Fruit fly (Drosophila melanogaster) whole organism, embryonic: Measurements from ENCODE around the gene ND-39.

Experiments
- Abd-B ChIP-seq: fragments of 200-800 bp; sonication (Bioruptor generic); optimal IDR thresholded peaks from 2 replicates; lab custom pipeline; 2018; ENCODE audit warnings: missing biosample characterization, mild to moderate bottlenecking, missing genetic modification characterization, moderate library complexity
- CG1024 ChIP-seq: fragments of 200-800 bp; sonication (Bioruptor generic); IDR thresholded peaks from 2 replicates; pipeline ENCODE4 v1.3.6; 2022; ENCODE audit warnings: missing biosample characterization, missing genetic modification characterization
- CG10366 ChIP-seq: fragments of 200-800 bp; sonication (Bioruptor generic); IDR thresholded peaks from 2 replicates; pipeline ENCODE4 v1.3.6; 2022; ENCODE audit warnings: missing biosample characterization, missing genetic modification characterization
- CG12104 ChIP-seq: fragments of 200-800 bp; sonication (Bioruptor generic); optimal IDR thresholded peaks from 3 replicates; lab custom pipeline; 2016; ENCODE audit warnings: missing biosample characterization, missing genetic modification characterization
- CG15011 ChIP-seq: fragments of 200-800 bp; sonication (Bioruptor generic); optimal IDR thresholded peaks from 3 replicates; lab custom pipeline; 2018; ENCODE audit warnings: missing biosample characterization, mild to moderate bottlenecking, missing genetic modification characterization
- CG15601 ChIP-seq: fragments of 200-800 bp; sonication (Bioruptor generic); optimal IDR thresholded peaks from 3 replicates; lab custom pipeline; 2019; ENCODE audit warnings: missing biosample characterization, mild to moderate bottlenecking, missing genetic modification characterization, moderate library complexity
- CG16815 ChIP-seq: fragments of 200-800 bp; sonication (Bioruptor generic); optimal IDR thresholded peaks from 3 replicates; lab custom pipeline; 2017; ENCODE audit warnings: missing biosample characterization, mild to moderate bottlenecking, missing genetic modification characterization
- CG17328 ChIP-seq: fragments of 200-800 bp; sonication (Bioruptor generic); IDR thresholded peaks from 2 replicates; pipeline ENCODE4 v1.3.6; 2022; ENCODE audit warnings: missing biosample characterization, missing genetic modification characterization
- CG17359 ChIP-seq: fragments of 200-800 bp; sonication (Bioruptor generic); optimal IDR thresholded peaks from 3 replicates; lab custom pipeline; 2018; ENCODE audit warnings: missing biosample characterization, mild to moderate bottlenecking, missing genetic modification characterization, moderate library complexity
- CG17612 ChIP-seq: fragments of 200-800 bp; sonication (Bioruptor generic); IDR thresholded peaks from 2 replicates; pipeline ENCODE4 v1.3.6; 2022; ENCODE audit warnings: missing biosample characterization, missing genetic modification characterization
- CG18262 ChIP-seq: fragments of 200-800 bp; optimal IDR thresholded peaks from 3 replicates; lab custom pipeline; 2019; ENCODE audit warnings: missing biosample characterization, mild to moderate bottlenecking, missing genetic modification characterization, moderate library complexity
- CG2678 ChIP-seq: fragments of 200-800 bp; sonication (Bioruptor generic); optimal IDR thresholded peaks from 3 replicates; lab custom pipeline; 2019; ENCODE audit warnings: missing biosample characterization, mild to moderate bottlenecking, missing genetic modification characterization, moderate library complexity
- CG3065 ChIP-seq: fragments of 200-800 bp; sonication (Bioruptor generic); optimal IDR thresholded peaks from 2 replicates; lab custom pipeline; 2016; ENCODE audit warnings: missing biosample characterization, missing genetic modification characterization
- CG32772 ChIP-seq: fragments of 200-800 bp; sonication (Bioruptor generic); IDR thresholded peaks from 2 replicates; pipeline ENCODE4 v1.3.6; 2022; ENCODE audit warnings: missing biosample characterization, missing genetic modification characterization
- CG3407 ChIP-seq: fragments of 200-800 bp; sonication (Bioruptor generic); optimal IDR thresholded peaks from 2 replicates; lab custom pipeline; 2018; ENCODE audit warnings: missing biosample characterization, mild to moderate bottlenecking, missing genetic modification characterization
- CG4424 ChIP-seq: fragments of 200-800 bp; sonication (Bioruptor generic); optimal IDR thresholded peaks from 3 replicates; lab custom pipeline; 2016; ENCODE audit warnings: missing biosample characterization, missing genetic modification characterization
- CG6813 ChIP-seq: fragments of 200-800 bp; sonication (Bioruptor generic); optimal IDR thresholded peaks from 2 replicates; lab custom pipeline; 2017; ENCODE audit warnings: missing biosample characterization, missing genetic modification characterization, mild to moderate bottlenecking, moderate library complexity, missing genetic modification reagents
- CG7745 ChIP-seq: fragments of 200-800 bp; sonication (Bioruptor generic); optimal IDR thresholded peaks from 2 replicates; lab custom pipeline; 2018; ENCODE audit warnings: missing biosample characterization, mild to moderate bottlenecking, missing genetic modification characterization, moderate library complexity
- CG8359 ChIP-seq: fragments of 200-800 bp; sonication (Bioruptor generic); optimal IDR thresholded peaks from 2 replicates; lab custom pipeline; 2017; ENCODE audit warnings: missing biosample characterization, mild to moderate bottlenecking, missing genetic modification characterization, borderline replicate concordance
- CG8478 ChIP-seq: fragments of >200 bp; optimal IDR thresholded peaks from 2 replicates; lab custom pipeline; 2018
- Dbx ChIP-seq: fragments of 200-800 bp; sonication (Bioruptor generic); IDR thresholded peaks from 3 replicates; pipeline ENCODE4 v1.3.6; 2022; ENCODE audit warnings: missing biosample characterization, missing genetic modification characterization
- Drgx ChIP-seq: fragments of 200-800 bp; sonication (Bioruptor generic); IDR thresholded peaks from 2 replicates; pipeline ENCODE4 v1.3.6; 2022; ENCODE audit warnings: missing biosample characterization, missing genetic modification characterization
- Hand ChIP-seq: fragments of 200-800 bp; sonication (Bioruptor generic); optimal IDR thresholded peaks from 2 replicates; lab custom pipeline; 2017; ENCODE audit warnings: mild to moderate bottlenecking, missing biosample characterization, missing genetic modification reagents, missing genetic modification characterization
- Lhr ChIP-seq: fragments of 200-800 bp; sonication (Bioruptor generic); optimal IDR thresholded peaks from 3 replicates; lab custom pipeline; 2017; ENCODE audit warnings: mild to moderate bottlenecking, missing biosample characterization, missing genetic modification reagents, missing genetic modification characterization
- MESR4 ChIP-seq: fragments of 200-800 bp; sonication (Bioruptor generic); optimal IDR thresholded peaks from 2 replicates; lab custom pipeline; 2018; ENCODE audit warnings: missing biosample characterization, mild to moderate bottlenecking, missing genetic modification characterization, moderate library complexity
- MTF-1 ChIP-seq: fragments of 200-800 bp; sonication (Bioruptor generic); optimal IDR thresholded peaks from 2 replicates; lab custom pipeline; 2018; ENCODE audit warnings: missing biosample characterization, mild to moderate bottlenecking, missing genetic modification characterization, borderline replicate concordance
- Max ChIP-seq: fragments of 200-800 bp; sonication (Bioruptor generic); optimal IDR thresholded peaks from 2 replicates; lab custom pipeline; 2016; ENCODE audit warnings: missing biosample characterization, mild to moderate bottlenecking, missing genetic modification characterization
- Neu2 ChIP-seq: fragments of 200-800 bp; sonication (Bioruptor generic); optimal IDR thresholded peaks from 3 replicates; lab custom pipeline; 2016; ENCODE audit warnings: missing biosample characterization, missing genetic modification characterization, borderline replicate concordance
- Sry-δ ChIP-seq: fragments of 200-800 bp; sonication (Bioruptor generic); optimal IDR thresholded peaks from 2 replicates; lab custom pipeline; 2016; ENCODE audit warnings: missing biosample characterization, missing genetic modification characterization
- Trl ChIP-seq, 3 experiments: fragments of >200 bp in 2 of 3; fragments of 200-800 bp in 1 of 3; sonication (Bioruptor generic) in 1 of 3; optimal IDR thresholded peaks; 2 replicates in 1 of 3; 3 replicates in 2 of 3; lab custom pipeline; 2016 to 2017; ENCODE audit warnings: missing biosample characterization in 1 of 3, missing genetic modification characterization in 1 of 3
- ap ChIP-seq: fragments of 200-800 bp; sonication (Bioruptor generic); IDR thresholded peaks from 2 replicates; pipeline ENCODE4 v1.3.6; 2022; ENCODE audit warnings: missing biosample characterization, missing genetic modification characterization
- cato ChIP-seq: fragments of 200-800 bp; sonication (Bioruptor generic); optimal IDR thresholded peaks from 2 replicates; lab custom pipeline; 2016; ENCODE audit warnings: missing biosample characterization, missing genetic modification characterization, borderline replicate concordance
- corto ChIP-seq: fragments of 200-800 bp; sonication (Bioruptor generic); optimal IDR thresholded peaks from 2 replicates; lab custom pipeline; 2016; ENCODE audit warnings: missing biosample characterization, mild to moderate bottlenecking, missing genetic modification characterization, moderate library complexity
- crol ChIP-seq: fragments of 200-800 bp; sonication (Bioruptor generic); IDR thresholded peaks from 2 replicates; pipeline ENCODE4 v1.3.6; 2022; ENCODE audit warnings: missing biosample characterization, missing genetic modification characterization
- gcm ChIP-seq: fragments of 200-800 bp; sonication (Bioruptor generic); optimal IDR thresholded peaks from 2 replicates; lab custom pipeline; 2019; ENCODE audit warnings: missing biosample characterization, mild to moderate bottlenecking, missing genetic modification characterization, moderate library complexity
- gfzf ChIP-seq: fragments of 200-800 bp; sonication (Bioruptor generic); optimal IDR thresholded peaks from 2 replicates; lab custom pipeline; 2016; ENCODE audit warnings: missing biosample characterization, mild to moderate bottlenecking, missing genetic modification characterization, moderate library complexity
- hb ChIP-seq: fragments of 200-800 bp; sonication (Bioruptor generic); IDR thresholded peaks from 3 replicates; pipeline ENCODE4 v1.3.6; 2022; ENCODE audit warnings: missing biosample characterization, missing genetic modification characterization; ENCODE audit not compliant: partially characterized antibody
- hkb ChIP-seq, 2 experiments: fragments of 200-800 bp in 1 of 2; fragments of >200 bp in 1 of 2; sonication (Bioruptor generic) in 1 of 2; IDR thresholded peaks in 1 of 2; optimal IDR thresholded peaks in 1 of 2; 2 replicates each; pipeline versions ENCODE4 v1.3.6 to Lab custom; 2017 to 2022; ENCODE audit warnings: missing biosample characterization in 1 of 2, missing genetic modification characterization in 1 of 2
- jing ChIP-seq: fragments of 200-800 bp; sonication (Bioruptor generic); optimal IDR thresholded peaks from 2 replicates; lab custom pipeline; 2018; ENCODE audit warnings: missing biosample characterization, mild to moderate bottlenecking, missing genetic modification characterization
- kah ChIP-seq: fragments of 200-800 bp; sonication (Bioruptor generic); optimal IDR thresholded peaks from 2 replicates; lab custom pipeline; 2018; ENCODE audit warnings: missing biosample characterization, mild to moderate bottlenecking, missing genetic modification characterization
- maf-S ChIP-seq: fragments of 200-800 bp; sonication (Bioruptor generic); optimal IDR thresholded peaks from 2 replicates; lab custom pipeline; 2016; ENCODE audit warnings: missing biosample characterization, missing genetic modification characterization
- oc ChIP-seq: fragments of 200-800 bp; sonication (Bioruptor generic); optimal IDR thresholded peaks from 2 replicates; lab custom pipeline; 2018; ENCODE audit warnings: missing biosample characterization, mild to moderate bottlenecking, missing genetic modification characterization, moderate library complexity
- pfk ChIP-seq: fragments of 200-800 bp; sonication (Bioruptor generic); optimal IDR thresholded peaks from 2 replicates; lab custom pipeline; 2018; ENCODE audit warnings: missing biosample characterization, mild to moderate bottlenecking, missing genetic modification characterization, moderate library complexity
- pho ChIP-seq: fragments of 200-800 bp; sonication (Bioruptor generic); optimal IDR thresholded peaks from 2 replicates; lab custom pipeline; 2016; ENCODE audit warnings: missing biosample characterization, missing genetic modification characterization
- sens ChIP-seq: fragments of 200-800 bp; sonication (Bioruptor generic); peaks from one replicate; lab custom pipeline; 2016; ENCODE audit warnings: missing biosample characterization, missing genetic modification characterization
- slou ChIP-seq: fragments of 200-800 bp; sonication (Bioruptor generic); optimal IDR thresholded peaks from 3 replicates; lab custom pipeline; 2016; ENCODE audit warnings: missing biosample characterization, missing genetic modification characterization
- sqz ChIP-seq: fragments of 200-800 bp; sonication (Bioruptor generic); optimal IDR thresholded peaks from 3 replicates; lab custom pipeline; 2018; ENCODE audit warnings: missing biosample characterization, mild to moderate bottlenecking, missing genetic modification characterization
- toy ChIP-seq: fragments of 200-800 bp; sonication (Bioruptor generic); IDR thresholded peaks from 2 replicates; pipeline ENCODE4 v1.3.6; 2022; ENCODE audit warnings: missing biosample characterization, missing genetic modification characterization
- vfl ChIP-seq: fragments of 200-800 bp; sonication (Bioruptor generic); optimal IDR thresholded peaks from 2 replicates; lab custom pipeline; 2016; ENCODE audit warnings: missing biosample characterization, missing genetic modification characterization

ND-39 gene

DNA sequence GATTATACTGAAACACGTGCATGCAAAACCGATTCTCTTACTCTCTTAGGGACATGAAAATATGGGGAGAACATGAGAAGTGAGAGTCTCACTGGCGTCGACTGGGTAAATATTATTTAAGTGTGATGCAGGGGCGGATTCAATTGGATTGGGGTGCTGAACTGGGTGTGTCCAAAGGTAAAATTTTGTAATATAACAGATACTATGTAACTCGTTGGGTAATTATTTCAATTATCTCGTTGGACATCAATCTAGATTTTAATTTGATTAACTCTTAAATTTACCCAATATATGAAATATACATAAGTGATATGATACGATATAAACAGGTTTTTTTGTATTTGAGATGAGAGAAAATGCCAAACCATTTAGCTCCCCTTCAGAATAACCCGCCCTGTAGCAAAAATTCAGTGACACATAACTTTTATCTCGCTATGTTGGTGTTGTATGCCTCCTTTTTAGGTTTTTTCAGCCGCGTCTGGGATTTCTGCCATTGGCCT is 16.3 kb downstream of the ND-39 start (continued):
- TF ChIP-seq CG17328 (GFP tag; lab: Robert Waterston, UW) (peak; percentile 83), Dbx (GFP tag; lab: Robert Waterston, UW) (peak; percentile 98), MESR4 (GFP tag; lab: Kevin White, UChicago) (peak; percentile 14), CG1024 (GFP tag; lab: Robert Waterston, UW) (peak; percentile 67), Drgx (GFP tag; lab: Robert Waterston, UW) (no peak; the same call in 1 of the 2 replicates), CG18262 (tag; lab: Kevin White, UChicago) (peak; percentile 85), CG7745 (no peak), MTF-1 (peak; percentile 81), cato (GFP tag; lab: Kevin White, UChicago) (peak; percentile 79), CG16815 (GFP tag; lab: Kevin White, UChicago) (peak; percentile 93), crol (no peak; the same call in 1 of the 2 replicates), Hand (GFP tag; lab: Kevin White, UChicago) (peak; percentile 89), hkb (optimal IDR thresholded peaks at IDR 0.05; lab: Kevin White, UChicago) (no peak), hkb (GFP tag; IDR thresholded peaks at IDR 0.05; lab: Robert Waterston, UW) (peak; percentile 88), CG3407 (peak; percentile 73), gcm (GFP tag; lab: Kevin White, UChicago) (peak; percentile 68), pho (GFP tag; lab: Kevin White, UChicago) (peak; percentile 95), Neu2 (GFP tag; lab: Kevin White, UChicago) (peak; percentile 64), CG8478 (lab: Kevin White, UChicago) (no peak), slou (GFP tag; lab: Kevin White, UChicago) (peak; percentile 78), oc (tag; lab: Kevin White, UChicago) (peak; percentile 78), sens (peak; percentile 99), hb (no peak), CG12104 (peak; percentile 92), gfzf (GFP tag; lab: Kevin White, UChicago) (no peak), Sry-δ (peak; percentile 60), CG8359 (peak; percentile 84), Lhr (GFP tag; lab: Kevin White, UChicago) (peak; percentile 37), corto (GFP tag; lab: Kevin White, UChicago) (peak; percentile 31), jing (GFP tag; lab: Kevin White, UChicago) (peak; percentile 80), Trl (optimal IDR thresholded peaks at IDR 0.05; lab: Kevin White, UChicago) (peak; percentile 65 to 88), Trl (GFP tag; optimal IDR thresholded peaks at IDR 0.05; lab: Kevin White, UChicago) (peak; percentile 85), CG4424 (GFP tag; lab: Kevin White, UChicago) (peak; percentile 94), CG17612 (GFP tag; lab: Robert Waterston, UW) (peak; percentile 91), Max (GFP tag; lab: Kevin White, UChicago) (peak; percentile 91), sqz (GFP tag; lab: Kevin White, UChicago) (peak; percentile 65), kah (GFP tag; lab: Kevin White, UChicago) (peak; percentile 63), CG32772 (GFP tag; lab: Robert Waterston, UW) (peak; percentile 92), CG15011 (peak; percentile 96), CG10366 (GFP tag; lab: Robert Waterston, UW) (peak; percentile 87), pfk (GFP tag; lab: Kevin White, UChicago) (peak; percentile 38), vfl (GFP tag; lab: Kevin White, UChicago) (peak; percentile 92), CG17359 (tag; lab: Kevin White, UChicago) (peak; percentile 89), CG6813 (GFP tag; lab: Kevin White, UChicago) (peak; percentile 92), CG2678 (peak; percentile 98), Abd-B (GFP tag; lab: Kevin White, UChicago) (peak; percentile 96), CG15601 (tag; lab: Kevin White, UChicago) (peak; percentile 75), CG3065 (GFP tag; lab: Kevin White, UChicago) (peak; percentile 73), toy (GFP tag; lab: Robert Waterston, UW) (no peak; the same call in 1 of the 2 replicates), maf-S (GFP tag; lab: Kevin White, UChicago) (peak; percentile 88), ap (GFP tag; lab: Robert Waterston, UW) (peak; percentile 68)
